Fruit fly (Drosophila melanogaster) whole organism, embryonic: ENCODE data around the gene CG10214.

ENCODE experiments used
- Ada2b ChIP-seq: fragments of 200-800 bp; sonication (Bioruptor generic); IDR thresholded peaks from 2 replicates; pipeline ENCODE4 v1.3.6; 2022; ENCODE audit warnings: missing biosample characterization, missing genetic modification characterization
- C15 ChIP-seq: fragments of 200-800 bp; sonication (Bioruptor generic); IDR thresholded peaks from 3 replicates; pipeline ENCODE4 v1.3.6; 2022; ENCODE audit warnings: missing biosample characterization, missing genetic modification characterization
- CG11456 ChIP-seq: fragments of 200-800 bp; sonication (Bioruptor generic); IDR thresholded peaks from 3 replicates; pipeline ENCODE4 v1.3.6; 2022; ENCODE audit warnings: missing biosample characterization, missing genetic modification characterization
- CG11695 ChIP-seq: fragments of 200-800 bp; sonication (Bioruptor generic); IDR thresholded peaks from 3 replicates; pipeline ENCODE4 v1.3.6; 2022; ENCODE audit warnings: missing biosample characterization, missing genetic modification characterization
- CG12104 ChIP-seq: fragments of 200-800 bp; sonication (Bioruptor generic); optimal IDR thresholded peaks from 3 replicates; lab custom pipeline; 2016; ENCODE audit warnings: missing biosample characterization, missing genetic modification characterization
- CG12155 ChIP-seq: fragments of 200-800 bp; sonication (Bioruptor generic); optimal IDR thresholded peaks from 3 replicates; lab custom pipeline; 2016; ENCODE audit warnings: missing biosample characterization, missing genetic modification characterization
- CG15601 ChIP-seq: fragments of 200-800 bp; sonication (Bioruptor generic); optimal IDR thresholded peaks from 3 replicates; lab custom pipeline; 2019; ENCODE audit warnings: missing biosample characterization, mild to moderate bottlenecking, missing genetic modification characterization, moderate library complexity
- CG15696 ChIP-seq: fragments of 200-800 bp; sonication (Bioruptor generic); optimal IDR thresholded peaks from 2 replicates; lab custom pipeline; 2019; ENCODE audit warnings: missing biosample characterization, mild to moderate bottlenecking, missing genetic modification characterization, moderate library complexity
- CG17186 ChIP-seq: fragments of 200-800 bp; sonication (Bioruptor generic); optimal IDR thresholded peaks from 3 replicates; lab custom pipeline; 2017; ENCODE audit warnings: missing biosample characterization, missing genetic modification reagents, missing genetic modification characterization
- CG17912 ChIP-seq: fragments of 200-800 bp; sonication (Bioruptor generic); optimal IDR thresholded peaks from 2 replicates; lab custom pipeline; 2018; ENCODE audit warnings: missing biosample characterization, mild to moderate bottlenecking, missing genetic modification characterization
- CG18262 ChIP-seq: fragments of 200-800 bp; optimal IDR thresholded peaks from 3 replicates; lab custom pipeline; 2019; ENCODE audit warnings: missing biosample characterization, mild to moderate bottlenecking, missing genetic modification characterization, moderate library complexity
- CG2120 ChIP-seq: fragments of 200-800 bp; sonication (Bioruptor generic); optimal IDR thresholded peaks from 3 replicates; lab custom pipeline; 2016; ENCODE audit warnings: missing biosample characterization, missing genetic modification characterization
- CG2202 ChIP-seq: fragments of 200-800 bp; sonication (Bioruptor generic); optimal IDR thresholded peaks from 2 replicates; lab custom pipeline; 2018; ENCODE audit warnings: missing biosample characterization, mild to moderate bottlenecking, missing genetic modification characterization
- CG30431 ChIP-seq: fragments of 200-800 bp; sonication (Bioruptor generic); optimal IDR thresholded peaks from 2 replicates; lab custom pipeline; 2017; ENCODE audit warnings: missing biosample characterization, missing genetic modification characterization
- CG31441 ChIP-seq: fragments of 200-800 bp; sonication (Bioruptor generic); IDR thresholded peaks from 2 replicates; pipeline ENCODE4 v1.3.6; 2022; ENCODE audit warnings: missing biosample characterization, missing genetic modification characterization
- CG34422 ChIP-seq: fragments of 200-800 bp; sonication (Bioruptor generic); IDR thresholded peaks from 3 replicates; pipeline ENCODE4 v1.3.6; 2022; ENCODE audit warnings: missing biosample characterization, missing genetic modification characterization
- CG4282 ChIP-seq: fragments of 200-800 bp; sonication (Bioruptor generic); optimal IDR thresholded peaks from 2 replicates; lab custom pipeline; 2016; ENCODE audit warnings: missing biosample characterization, missing genetic modification characterization
- CG4328 ChIP-seq: fragments of 200-800 bp; sonication (Bioruptor generic); optimal IDR thresholded peaks from 3 replicates; lab custom pipeline; 2017; ENCODE audit warnings: missing biosample characterization, missing genetic modification reagents, missing genetic modification characterization
- CG4617 ChIP-seq: fragments of 200-800 bp; sonication (Bioruptor generic); optimal IDR thresholded peaks from 3 replicates; lab custom pipeline; 2016; ENCODE audit warnings: missing biosample characterization, missing genetic modification characterization, borderline replicate concordance
- CG7839 ChIP-seq: fragments of 200-800 bp; sonication (Bioruptor generic); optimal IDR thresholded peaks from 3 replicates; lab custom pipeline; 2018; ENCODE audit warnings: missing biosample characterization, mild to moderate bottlenecking, missing genetic modification characterization, moderate library complexity
- CG8388 ChIP-seq: fragments of 200-800 bp; sonication (Bioruptor generic); optimal IDR thresholded peaks from 2 replicates; lab custom pipeline; 2019; ENCODE audit warnings: missing biosample characterization, mild to moderate bottlenecking, missing genetic modification characterization, moderate library complexity
- Dek ChIP-seq: fragments of 200-800 bp; sonication (Bioruptor generic); optimal IDR thresholded peaks from 3 replicates; lab custom pipeline; 2019; ENCODE audit warnings: missing biosample characterization, mild to moderate bottlenecking, missing genetic modification characterization, moderate library complexity
- Dip2 ChIP-seq: fragments of 200-800 bp; sonication (Bioruptor generic); IDR thresholded peaks from 2 replicates; pipeline ENCODE4 v1.3.6; 2022; ENCODE audit warnings: missing biosample characterization, missing genetic modification characterization
- Ets97D ChIP-seq: fragments of 200-800 bp; sonication (Bioruptor generic); optimal IDR thresholded peaks from 3 replicates; lab custom pipeline; 2016; ENCODE audit warnings: missing biosample characterization, missing genetic modification characterization
- Gsc ChIP-seq: fragments of 200-800 bp; sonication (Bioruptor generic); IDR thresholded peaks from 2 replicates; pipeline ENCODE4 v1.3.6; 2022; ENCODE audit warnings: missing biosample characterization, missing genetic modification characterization
- Gug ChIP-seq: fragments of 200-800 bp; sonication (Bioruptor generic); IDR thresholded peaks from 4 replicates; pipeline ENCODE4 v1.3.6; 2022; ENCODE audit warnings: missing biosample characterization, missing genetic modification characterization
- HLH4C ChIP-seq: fragments of 200-800 bp; sonication (Bioruptor generic); IDR thresholded peaks from 3 replicates; pipeline ENCODE4 v1.3.6; 2022; ENCODE audit warnings: missing biosample characterization, missing genetic modification characterization; ENCODE audit not compliant: partially characterized antibody
- Hand ChIP-seq: fragments of 200-800 bp; sonication (Bioruptor generic); optimal IDR thresholded peaks from 2 replicates; lab custom pipeline; 2017; ENCODE audit warnings: mild to moderate bottlenecking, missing biosample characterization, missing genetic modification reagents, missing genetic modification characterization
- Nf-YC ChIP-seq: fragments of 200-800 bp; optimal IDR thresholded peaks from 3 replicates; lab custom pipeline; 2019; ENCODE audit warnings: missing biosample characterization, mild to moderate bottlenecking, missing genetic modification characterization, moderate library complexity
- Usf ChIP-seq: fragments of 200-800 bp; sonication (Bioruptor generic); optimal IDR thresholded peaks from 2 replicates; lab custom pipeline; 2017; ENCODE audit warnings: missing genotype, missing biosample characterization, missing genetic modification characterization
- Xbp1 ChIP-seq: fragments of 200-800 bp; sonication (Bioruptor generic); optimal IDR thresholded peaks from 3 replicates; lab custom pipeline; 2016; ENCODE audit warnings: missing biosample characterization, mild to moderate bottlenecking, missing genetic modification characterization
- bsh ChIP-seq, 2 experiments: fragments of 200-800 bp; sonication (Bioruptor generic); optimal IDR thresholded peaks; 2 replicates each; lab custom pipeline; 2017 to 2018; ENCODE audit warnings: mild to moderate bottlenecking in 2 of 2, missing biosample characterization in 2 of 2, missing genetic modification characterization in 2 of 2, moderate library complexity in 1 of 2
- cad ChIP-seq: fragments of >200 bp; optimal IDR thresholded peaks from 2 replicates; lab custom pipeline; 2017; ENCODE audit warnings: missing biosample characterization, missing genetic modification characterization
- chif ChIP-seq, 2 experiments: fragments of 200-800 bp; sonication (Bioruptor generic); optimal IDR thresholded peaks; 3 replicates each; lab custom pipeline; 2016; ENCODE audit warnings: missing biosample characterization in 2 of 2, missing genetic modification characterization in 2 of 2
- crol ChIP-seq: fragments of 200-800 bp; sonication (Bioruptor generic); IDR thresholded peaks from 2 replicates; pipeline ENCODE4 v1.3.6; 2022; ENCODE audit warnings: missing biosample characterization, missing genetic modification characterization
- emc ChIP-seq: fragments of 200-800 bp; sonication (Bioruptor generic); optimal IDR thresholded peaks from 2 replicates; lab custom pipeline; 2016; ENCODE audit warnings: missing biosample characterization, missing genetic modification characterization
- exex ChIP-seq: fragments of 200-800 bp; sonication (Bioruptor generic); optimal IDR thresholded peaks from 4 replicates; lab custom pipeline; 2018; ENCODE audit warnings: missing biosample characterization, mild to moderate bottlenecking, missing genetic modification characterization, moderate library complexity
- gt ChIP-seq: fragments of 200-800 bp; sonication (Bioruptor generic); IDR thresholded peaks from 2 replicates; pipeline ENCODE4 v1.3.6; 2022; ENCODE audit warnings: missing biosample characterization, missing genetic modification characterization
- ind ChIP-seq: fragments of 200-800 bp; sonication (Bioruptor generic); optimal IDR thresholded peaks from 3 replicates; lab custom pipeline; 2016; ENCODE audit warnings: missing biosample characterization, missing genetic modification characterization
- jumu ChIP-seq: fragments of 200-800 bp; sonication (Bioruptor generic); optimal IDR thresholded peaks from 3 replicates; lab custom pipeline; 2016; ENCODE audit warnings: missing biosample characterization, missing genetic modification characterization
- maf-S ChIP-seq: fragments of 200-800 bp; sonication (Bioruptor generic); optimal IDR thresholded peaks from 2 replicates; lab custom pipeline; 2016; ENCODE audit warnings: missing biosample characterization, missing genetic modification characterization
- nmo ChIP-seq: fragments of 200-800 bp; sonication (Bioruptor generic); optimal IDR thresholded peaks from 2 replicates; lab custom pipeline; 2018; ENCODE audit warnings: missing biosample characterization, mild to moderate bottlenecking, missing genetic modification characterization, moderate library complexity
- pho ChIP-seq: fragments of 200-800 bp; sonication (Bioruptor generic); optimal IDR thresholded peaks from 2 replicates; lab custom pipeline; 2016; ENCODE audit warnings: missing biosample characterization, missing genetic modification characterization
- run ChIP-seq: fragments of 200-800 bp; sonication (Bioruptor generic); optimal IDR thresholded peaks from 3 replicates; lab custom pipeline; 2018; ENCODE audit warnings: missing biosample characterization, mild to moderate bottlenecking, missing genetic modification characterization
- sc ChIP-seq, 3 experiments: fragments of >200 bp in 2 of 3; fragments of 200-800 bp in 1 of 3; sonication (Bioruptor generic) in 1 of 3; optimal IDR thresholded peaks; 2 replicates in 2 of 3; 3 replicates in 1 of 3; lab custom pipeline; 2017; ENCODE audit warnings: mild to moderate bottlenecking in 1 of 3, missing biosample characterization in 1 of 3, missing genetic modification characterization in 1 of 3, missing genetic modification reagents in 1 of 3
- slou ChIP-seq: fragments of 200-800 bp; sonication (Bioruptor generic); optimal IDR thresholded peaks from 3 replicates; lab custom pipeline; 2016; ENCODE audit warnings: missing biosample characterization, missing genetic modification characterization
- trh ChIP-seq: fragments of 200-800 bp; sonication (Bioruptor generic); optimal IDR thresholded peaks from 2 replicates; lab custom pipeline; 2016; ENCODE audit warnings: missing biosample characterization, missing genetic modification characterization
- vnd ChIP-seq: fragments of 200-800 bp; sonication (Bioruptor generic); IDR thresholded peaks from 3 replicates; pipeline ENCODE4 v1.3.6; 2022; ENCODE audit warnings: missing biosample characterization, missing genetic modification characterization; ENCODE audit not compliant: partially characterized antibody
- zfh2 ChIP-seq: fragments of 200-800 bp; sonication (Bioruptor generic); optimal IDR thresholded peaks from 2 replicates; lab custom pipeline; 2016; ENCODE audit warnings: missing biosample characterization, missing genetic modification characterization

Gene CG10214

dm6 chr3R:23723381-23724034 is 43.8 kb downstream of the CG10214 start (continued):
- 0 out of 3 replicates have a peak, but pooled peaks have one; percentile 59 for TF ChIP-seq CG11456 (GFP tag; lab: Robert Waterston, UW)
- peak; percentile 7 for TF ChIP-seq jumu (GFP tag; lab: Kevin White, UChicago)
- no peak for TF ChIP-seq gt
- TF ChIP-seq CG2120, result no peak
- TF ChIP-seq CG7839 (tag; lab: Kevin White, UChicago), result peak; percentile 22
- peak; percentile 76 for TF ChIP-seq trh (GFP tag; lab: Kevin White, UChicago)
- no peak for TF ChIP-seq emc
- peak; percentile 52 for TF ChIP-seq Ada2b (GFP tag; lab: Robert Waterston, UW)
- TF ChIP-seq CG12104 (GFP tag; lab: Kevin White, UChicago), result peak; percentile 79
- no peak for TF ChIP-seq CG30431 (GFP tag; lab: Kevin White, UChicago)
- TF ChIP-seq CG12155 (GFP tag; lab: Kevin White, UChicago), result no peak
- no peak for TF ChIP-seq Hand
- TF ChIP-seq chif (GFP tag; optimal IDR thresholded peaks at IDR 0.05; lab: Kevin White, UChicago), result peak in 1 of 2 experiments; percentile 35
- TF ChIP-seq maf-S (GFP tag; lab: Kevin White, UChicago), result no peak
- TF ChIP-seq sc (optimal IDR thresholded peaks at IDR 0.05; lab: Kevin White, UChicago), result no peak
- TF ChIP-seq sc (GFP tag; optimal IDR thresholded peaks at IDR 0.05; lab: Kevin White, UChicago), result peak; percentile 43
- TF ChIP-seq Usf, result no peak
- TF ChIP-seq vnd (GFP tag; lab: Robert Waterston, UW), result no peak
- TF ChIP-seq CG11695 (GFP tag; lab: Robert Waterston, UW), result peak; percentile 44; the same call in 1 of the 3 replicates
- TF ChIP-seq CG4328, result peak; percentile 83
- TF ChIP-seq pho (GFP tag; lab: Kevin White, UChicago), result no peak
- peak; percentile 51 for TF ChIP-seq exex
- peak; percentile 34; the same call in 1 of the 2 replicates for TF ChIP-seq CG31441 (GFP tag; lab: Robert Waterston, UW)
- TF ChIP-seq crol (GFP tag; lab: Robert Waterston, UW), result 0 out of 2 replicates have a peak, but pooled peaks have one; percentile 3
- no peak for TF ChIP-seq slou (GFP tag; lab: Kevin White, UChicago)
- TF ChIP-seq nmo (GFP tag; lab: Kevin White, UChicago), result no peak
- no peak for TF ChIP-seq Nf-YC (tag; lab: Kevin White, UChicago)
- peak; percentile 10 for TF ChIP-seq CG2202 (tag; lab: Kevin White, UChicago)
- TF ChIP-seq cad, result no peak
- no peak for TF ChIP-seq zfh2 (GFP tag; lab: Kevin White, UChicago)
- TF ChIP-seq CG4617 (GFP tag; lab: Kevin White, UChicago), result no peak
- peak in 1 of 2 experiments; percentile 44 for TF ChIP-seq bsh (GFP tag; optimal IDR thresholded peaks at IDR 0.05; lab: Kevin White, UChicago)
- TF ChIP-seq Gug (GFP tag; lab: Robert Waterston, UW), result no peak
- no peak for TF ChIP-seq CG4282 (GFP tag; lab: Kevin White, UChicago)
- TF ChIP-seq run (tag; lab: Kevin White, UChicago), result peak; percentile 43
- TF ChIP-seq Dek, result no peak
- TF ChIP-seq CG15601, result peak; percentile 60
- TF ChIP-seq CG17186 (GFP tag; lab: Kevin White, UChicago), result no peak
- TF ChIP-seq Gsc (GFP tag; lab: Robert Waterston, UW), result no peak
- no peak for TF ChIP-seq CG8388 (GFP tag; lab: Kevin White, UChicago)
- TF ChIP-seq Dip2, result no peak
- TF ChIP-seq Xbp1 (GFP tag; lab: Kevin White, UChicago), result no peak
- TF ChIP-seq CG17912, result peak; percentile 32
- 0 out of 3 replicates have a peak, but pooled peaks have one; percentile 49 for TF ChIP-seq CG34422 (GFP tag; lab: Robert Waterston, UW)
- no peak for TF ChIP-seq CG15696 (tag; lab: Kevin White, UChicago)
- peak; percentile 9 for TF ChIP-seq CG18262 (tag; lab: Kevin White, UChicago)
- no peak for TF ChIP-seq Ets97D (GFP tag; lab: Kevin White, UChicago)
- no peak for TF ChIP-seq HLH4C (GFP tag; lab: Robert Waterston, UW)
- no peak for TF ChIP-seq C15
- peak; percentile 18 for TF ChIP-seq ind (GFP tag; lab: Kevin White, UChicago)
